Fruit fly (Drosophila melanogaster) whole organism, wandering third instar larva: ENCODE measurements around the gene Cdc14.

ENCODE experiments used
- CrebA ChIP-seq: fragments of 200-800 bp; sonication (Bioruptor generic); optimal IDR thresholded peaks from 2 replicates; lab custom pipeline; 2016; ENCODE audit warnings: missing biosample characterization, mild to moderate bottlenecking, missing genetic modification characterization, borderline replicate concordance
- Jra ChIP-seq: sonication (Bioruptor generic); optimal IDR thresholded peaks from 2 replicates; lab custom pipeline; 2016; ENCODE audit warnings: missing biosample characterization, missing genetic modification characterization
- Myc ChIP-seq: fragments of >200 bp; optimal IDR thresholded peaks from 2 replicates; lab custom pipeline; 2017
- Sp1 ChIP-seq: fragments of 200-800 bp; sonication (Bioruptor generic); optimal IDR thresholded peaks from 3 replicates; lab custom pipeline; 2019; ENCODE audit warnings: missing biosample characterization, mild to moderate bottlenecking, missing genetic modification characterization, moderate library complexity
- br ChIP-seq: fragments of 200-800 bp; sonication (Bioruptor generic); optimal IDR thresholded peaks from 2 replicates; lab custom pipeline; 2016; ENCODE audit warnings: missing biosample characterization, missing genetic modification characterization
- psq ChIP-seq: fragments of 200-800 bp; sonication (Bioruptor generic); optimal IDR thresholded peaks from 3 replicates; lab custom pipeline; 2017; ENCODE audit warnings: missing biosample characterization, mild to moderate bottlenecking, missing genetic modification characterization, moderate library complexity
- usp ChIP-seq: fragments of >200 bp; optimal IDR thresholded peaks from 2 replicates; lab custom pipeline; 2017; ENCODE audit warnings: missing biosample characterization, missing genetic modification characterization
- woc ChIP-seq: sonication (Bioruptor generic); optimal IDR thresholded peaks from 2 replicates; lab custom pipeline; 2016; ENCODE audit warnings: missing biosample characterization, mild to moderate bottlenecking, missing genetic modification characterization

DNA sequence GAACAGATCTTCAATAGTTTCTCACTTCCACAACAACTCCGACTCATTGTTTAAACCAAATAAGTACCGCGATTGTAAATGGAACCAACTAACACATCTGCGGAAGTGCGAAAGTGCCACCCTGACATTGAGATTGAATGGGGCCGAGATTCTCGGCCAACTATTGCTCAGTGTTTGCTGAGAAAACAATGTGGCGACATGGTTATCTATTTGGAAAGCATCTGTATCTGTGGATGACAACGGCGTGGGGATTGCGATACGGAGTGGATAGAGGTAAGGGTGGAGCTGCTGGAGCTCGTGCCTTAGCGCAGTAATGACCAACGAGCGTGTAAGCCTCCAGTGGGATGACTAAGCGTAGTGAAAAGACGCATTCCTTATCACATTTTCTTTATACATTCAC, 35.2 kb downstream of the Cdc14 start:
- TF ChIP-seq Sp1 (no peak), Jra (GFP tag; lab: Kevin White, UChicago) (no peak), CrebA (GFP tag; lab: Kevin White, UChicago) (no peak), usp (GFP tag; lab: Kevin White, UChicago) (no peak), psq (GFP tag; lab: Kevin White, UChicago) (no peak), br (GFP tag; lab: Kevin White, UChicago) (no peak), Myc (lab: Kevin White, UChicago) (no peak), woc (no peak)
